Worm (Caenorhabditis elegans): ENCODE results near the gene rmd-6.

DNA sequence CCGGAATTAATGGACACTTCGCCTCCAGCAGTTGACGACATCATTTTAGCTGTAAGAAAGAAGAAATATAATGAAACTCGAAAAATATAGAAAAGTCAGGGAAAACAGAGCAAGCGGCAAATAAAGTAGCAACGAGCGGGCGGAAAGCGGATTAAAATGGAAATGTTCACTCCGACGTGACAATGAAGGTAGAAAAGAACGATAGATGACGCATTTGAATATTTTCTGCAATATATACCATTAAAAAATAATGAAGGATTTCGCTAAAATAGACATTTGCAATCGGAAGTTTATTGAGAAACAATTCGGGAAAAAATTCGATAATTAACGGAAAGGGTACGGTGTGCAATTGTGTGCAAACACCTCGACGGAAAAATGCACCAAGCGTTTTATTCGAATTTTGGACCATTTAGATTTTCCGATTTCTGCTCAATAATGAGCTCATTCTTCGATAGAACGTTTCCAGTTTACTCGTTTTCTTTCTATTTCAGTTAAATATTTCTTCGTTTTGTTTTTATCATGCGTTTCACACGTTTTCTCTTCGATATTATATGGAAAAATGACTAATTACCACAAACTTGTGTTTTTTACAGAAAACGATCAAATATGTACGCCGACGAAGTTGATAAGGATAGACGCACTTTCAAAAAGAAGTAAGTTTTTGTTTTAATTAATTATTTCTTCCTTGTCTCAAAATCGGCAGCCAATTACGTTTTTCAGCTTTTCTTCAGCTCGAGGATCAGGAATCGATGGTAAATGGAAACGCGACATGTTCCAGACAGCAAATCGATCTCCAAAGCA, 22.5 kb downstream of the rmd-6 start, which contains the start of the genes snpn-1 and C02B10.4:
- TF ChIP-seq rnt-1 (tag; optimal IDR thresholded peaks at IDR 0.05) (no peak), fkh-6 (tag; optimal IDR thresholded peaks at IDR 0.05) (no peak), eyg-1 (tag; optimal IDR thresholded peaks at IDR 0.05) (no peak), nfya-1 (tag; optimal IDR thresholded peaks at IDR 0.05) (peak; percentile 38), hlh-8 (tag; optimal IDR thresholded peaks at IDR 0.05) (no peak), nhr-11 (tag; optimal IDR thresholded peaks at IDR 0.05) (no peak), ceh-22 (tag; optimal IDR thresholded peaks at IDR 0.05) (no peak), C38D4.7 (GFP tag; optimal IDR thresholded peaks at IDR 0.05) (no peak), fkh-10 (GFP tag; optimal IDR thresholded peaks at IDR 0.05) (no peak)

All from whole organism, late embryonic.